Worm (Caenorhabditis elegans) whole organism, young adult: ENCODE results near the gene T25C12.3.

Experiments
- C17E4.6 ChIP-seq: fragments of 200-800 bp; sonication (Bioruptor generic); IDR thresholded peaks from 2 replicates; pipeline ENCODE4 v1.3.6; 2022; ENCODE audit warnings: missing genetic modification reagents, missing genetic modification characterization, missing compliant biosample characterization
- D2030.7 ChIP-seq: fragments of 200-800 bp; sonication (Bioruptor generic); IDR thresholded peaks from 2 replicates; pipeline ENCODE4 v1.3.6; 2022; ENCODE audit warnings: missing genetic modification reagents, missing genetic modification characterization, missing compliant biosample characterization
- F23B12.7 ChIP-seq: sonication (generic microtip); optimal IDR thresholded peaks from 2 replicates; lab custom pipeline; 2017; ENCODE audit warnings: missing genetic modification characterization, mild to moderate bottlenecking, missing compliant biosample characterization, antibody characterized with exemption, moderate library complexity; ENCODE audit not compliant: insufficient read depth
- F49E8.2 ChIP-seq: sonication (generic microtip); optimal IDR thresholded peaks from 3 replicates; lab custom pipeline; 2017; ENCODE audit warnings: missing genetic modification characterization, mild to moderate bottlenecking, missing compliant biosample characterization, antibody characterized with exemption, moderate library complexity; ENCODE audit not compliant: insufficient read depth
- Y53F4B.3 ChIP-seq: fragments of 200-800 bp; sonication (Bioruptor generic); IDR thresholded peaks from 2 replicates; pipeline ENCODE4 v1.3.6; 2022; ENCODE audit warnings: missing genetic modification reagents, missing genetic modification characterization, missing compliant biosample characterization
- aptf-3 ChIP-seq: fragments of 200-800 bp; sonication (Bioruptor generic); IDR thresholded peaks from 2 replicates; pipeline ENCODE4 v1.3.6; 2022; ENCODE audit warnings: missing genetic modification characterization, missing compliant biosample characterization
- attf-6 ChIP-seq: fragments of 200-800 bp; sonication (Bioruptor generic); IDR thresholded peaks from 2 replicates; pipeline ENCODE4 v1.3.6; 2022; ENCODE audit warnings: missing genetic modification reagents, missing genetic modification characterization, missing compliant biosample characterization
- ccch-3 ChIP-seq: fragments of 200-800 bp; sonication (Bioruptor generic); optimal IDR thresholded peaks from 2 replicates; lab custom pipeline; 2018; ENCODE audit warnings: mild to moderate bottlenecking, missing genetic modification characterization, missing compliant biosample characterization
- cebp-1 ChIP-seq, 2 experiments: fragments of 200-800 bp in 1 of 2; sonication (Bioruptor generic) in 1 of 2; sonication (generic microtip) in 1 of 2; IDR thresholded peaks in 1 of 2; optimal IDR thresholded peaks in 1 of 2; 2 replicates each; pipeline versions ENCODE4 v1.3.6 to Lab custom; 2017 to 2022; ENCODE audit warnings: missing compliant biosample characterization in 2 of 2, missing genetic modification characterization in 2 of 2, mild to moderate bottlenecking in 1 of 2, missing genetic modification reagents in 1 of 2, moderate library complexity in 1 of 2
- ceh-40 ChIP-seq: fragments of 200-800 bp; sonication (Bioruptor generic); IDR thresholded peaks from 2 replicates; pipeline ENCODE4 v1.3.6; 2022; ENCODE audit warnings: missing genetic modification characterization, missing compliant biosample characterization
- ceh-58 ChIP-seq: fragments of 200-800 bp; sonication (Bioruptor generic); IDR thresholded peaks from 2 replicates; pipeline ENCODE4 v1.3.6; 2022; ENCODE audit warnings: missing genetic modification characterization, missing compliant biosample characterization
- ceh-79 ChIP-seq: sonication (generic microtip); optimal IDR thresholded peaks from 2 replicates; lab custom pipeline; 2017; ENCODE audit warnings: mild to moderate bottlenecking, missing genetic modification characterization, missing compliant biosample characterization
- ceh-91 ChIP-seq: fragments of 200-800 bp; sonication (Bioruptor generic); IDR thresholded peaks from 2 replicates; pipeline ENCODE4 v1.3.6; 2022; ENCODE audit warnings: missing genetic modification reagents, missing genetic modification characterization, missing compliant biosample characterization
- dox-1 ChIP-seq: fragments of 200-800 bp; sonication (Bioruptor generic); IDR thresholded peaks from 2 replicates; pipeline ENCODE4 v1.3.6; 2022; ENCODE audit warnings: missing genetic modification reagents, missing genetic modification characterization, missing compliant biosample characterization
- egl-18 ChIP-seq: fragments of 200-800 bp; sonication (Bioruptor generic); IDR thresholded peaks from 2 replicates; pipeline ENCODE4 v1.3.6; 2022; ENCODE audit warnings: missing genetic modification reagents, missing genetic modification characterization, missing compliant biosample characterization
- egl-44 ChIP-seq: fragments of 200-800 bp; sonication (Bioruptor generic); IDR thresholded peaks from 2 replicates; pipeline ENCODE4 v1.3.6; 2022; ENCODE audit warnings: missing genetic modification reagents, missing genetic modification characterization, missing compliant biosample characterization
- ets-4 ChIP-seq: fragments of 200-800 bp; sonication (Bioruptor generic); optimal IDR thresholded peaks from 2 replicates; lab custom pipeline; 2018; ENCODE audit warnings: mild to moderate bottlenecking, missing genetic modification characterization, missing compliant biosample characterization
- let-526 ChIP-seq: fragments of 200-800 bp; sonication (Bioruptor generic); IDR thresholded peaks from 2 replicates; pipeline ENCODE4 v1.3.6; 2022; ENCODE audit warnings: missing genetic modification reagents, missing genetic modification characterization, missing compliant biosample characterization
- lin-35 ChIP-seq, 3 experiments: fragments of 150-350 bp in 2 of 3; sonication (generic microtip) in 1 of 3; optimal IDR thresholded peaks; 2 replicates each; lab custom pipeline; 2014 to 2018; ENCODE audit warnings: missing biosample characterization in 3 of 3, missing genetic modification characterization in 3 of 3, missing genetic modification reagents in 3 of 3
- lsl-1 ChIP-seq: fragments of 200-800 bp; sonication (Bioruptor generic); optimal IDR thresholded peaks from 2 replicates; lab custom pipeline; 2018; ENCODE audit warnings: mild to moderate bottlenecking, missing genetic modification characterization, moderate library complexity, missing compliant biosample characterization
- madf-10 ChIP-seq: sonication (generic microtip); optimal IDR thresholded peaks from 2 replicates; lab custom pipeline; 2016; ENCODE audit warnings: mild to moderate bottlenecking, missing genetic modification characterization, missing compliant biosample characterization
- madf-6 ChIP-seq: fragments of 200-800 bp; sonication (Bioruptor generic); IDR thresholded peaks from 2 replicates; pipeline ENCODE4 v1.3.6; 2022; ENCODE audit warnings: missing genetic modification reagents, missing genetic modification characterization, missing compliant biosample characterization
- mel-28 ChIP-seq: sonication (generic microtip); optimal IDR thresholded peaks from 2 replicates; lab custom pipeline; 2016; ENCODE audit warnings: borderline replicate concordance, mild to moderate bottlenecking, missing genetic modification characterization, missing compliant biosample characterization
- mes-4 ChIP-seq: sonication (generic microtip); optimal IDR thresholded peaks from 2 replicates; lab custom pipeline; 2016; ENCODE audit warnings: missing genotype, missing genetic modification characterization, missing compliant biosample characterization
- mxl-1 ChIP-seq: sonication (generic microtip); optimal IDR thresholded peaks from 2 replicates; lab custom pipeline; 2016; ENCODE audit warnings: missing genetic modification characterization, missing compliant biosample characterization
- nhr-80 ChIP-seq: sonication (generic microtip); optimal IDR thresholded peaks from 2 replicates; lab custom pipeline; 2016; ENCODE audit warnings: missing genetic modification characterization, missing compliant biosample characterization
- nhr-90 ChIP-seq: sonication (generic microtip); optimal IDR thresholded peaks from 2 replicates; lab custom pipeline; 2016; ENCODE audit warnings: missing genotype, mild to moderate bottlenecking, missing genetic modification characterization, missing compliant biosample characterization
- pbrm-1 ChIP-seq: fragments of 200-800 bp; sonication (Bioruptor generic); IDR thresholded peaks from 2 replicates; pipeline ENCODE4 v1.3.6; 2022; ENCODE audit warnings: missing genetic modification reagents, missing genetic modification characterization, missing compliant biosample characterization
- rcor-1 ChIP-seq: fragments of 200-800 bp; sonication (Bioruptor generic); IDR thresholded peaks from 2 replicates; pipeline ENCODE4 v1.3.6; 2022; ENCODE audit warnings: missing genetic modification reagents, missing genetic modification characterization, missing compliant biosample characterization
- sdz-38 ChIP-seq: sonication (generic microtip); optimal IDR thresholded peaks from 2 replicates; lab custom pipeline; 2016; ENCODE audit warnings: missing genotype, missing genetic modification characterization, missing compliant biosample characterization
- snpc-1.1 ChIP-seq: sonication (generic microtip); optimal IDR thresholded peaks from 2 replicates; lab custom pipeline; 2017; ENCODE audit warnings: missing genetic modification characterization, mild to moderate bottlenecking, missing compliant biosample characterization, antibody characterized with exemption, moderate library complexity, missing genotype, missing genetic modification reagents; ENCODE audit not compliant: insufficient read depth
- snpc-1.3 ChIP-seq: sonication (generic microtip); optimal IDR thresholded peaks from 2 replicates; lab custom pipeline; 2017; ENCODE audit warnings: missing genetic modification characterization, mild to moderate bottlenecking, missing compliant biosample characterization, antibody characterized with exemption, moderate library complexity, missing genotype, missing genetic modification reagents; ENCODE audit not compliant: insufficient read depth
- snpc-3.4 ChIP-seq: sonication (generic microtip); optimal IDR thresholded peaks from 2 replicates; lab custom pipeline; 2017; ENCODE audit warnings: missing genetic modification characterization, mild to moderate bottlenecking, missing compliant biosample characterization, antibody characterized with exemption, moderate library complexity, missing genotype, missing genetic modification reagents
- somi-1 ChIP-seq: fragments of 200-800 bp; sonication (Bioruptor generic); optimal IDR thresholded peaks from 2 replicates; lab custom pipeline; 2018; ENCODE audit warnings: mild to moderate bottlenecking, missing genetic modification characterization, missing compliant biosample characterization
- tbx-9 ChIP-seq: sonication (generic microtip); optimal IDR thresholded peaks from 2 replicates; lab custom pipeline; 2016; ENCODE audit warnings: borderline replicate concordance, missing genetic modification characterization, inconsistent platforms, missing compliant biosample characterization
- zfh-2 ChIP-seq: fragments of 200-800 bp; sonication (Bioruptor generic); conservative IDR thresholded peaks from 2 replicates; pipeline ENCODE4 v1.3.6; 2022; ENCODE audit warnings: missing genetic modification reagents, missing genetic modification characterization, missing compliant biosample characterization
- ztf-18 ChIP-seq: sonication (generic microtip); optimal IDR thresholded peaks from 2 replicates; lab custom pipeline; 2016; ENCODE audit warnings: missing genotype, mild to moderate bottlenecking, missing genetic modification characterization, missing compliant biosample characterization
- ztf-3 ChIP-seq: fragments of 200-800 bp; sonication (Bioruptor generic); optimal IDR thresholded peaks from 2 replicates; lab custom pipeline; 2018; ENCODE audit warnings: mild to moderate bottlenecking, missing genetic modification characterization, missing compliant biosample characterization
- ztf-6 ChIP-seq: fragments of 200-800 bp; sonication (Bioruptor generic); IDR thresholded peaks from 2 replicates; pipeline ENCODE4 v1.3.6; 2022; ENCODE audit warnings: missing genetic modification reagents, missing genetic modification characterization, missing compliant biosample characterization

T25C12.3 gene

DNA sequence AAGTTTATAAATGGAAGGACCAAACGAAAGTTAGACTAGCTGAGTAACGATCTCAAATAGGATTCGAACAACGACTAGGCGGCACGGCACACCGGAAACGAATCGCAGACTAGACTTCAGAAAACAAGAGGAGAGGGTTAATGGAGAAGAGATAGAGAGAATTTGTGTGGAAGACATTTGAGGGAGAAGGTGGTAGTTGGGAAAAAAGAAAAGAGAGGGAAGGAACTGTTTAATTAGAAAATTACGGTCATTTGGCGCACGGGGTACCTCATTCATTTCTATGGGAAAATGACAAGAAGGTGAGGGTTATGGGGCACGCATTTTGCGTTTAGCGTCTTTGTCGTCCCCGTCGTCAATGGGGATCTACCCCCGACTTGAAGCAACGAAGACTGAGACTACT is 45.6 kb downstream of the T25C12.3 start, which contains the start of gene F48C5.2:
TSS of gene F48C5.2 (minus strand) at position 101 of the 400 bp plus-strand sequence.
- TF ChIP-seq attf-6 (GFP tag; lab: Robert Waterston, UW) (no peak), C17E4.6 (GFP tag; lab: Robert Waterston, UW) (no peak), ztf-18 (tag; lab: Kevin White, UChicago) (no peak), lin-35 (GFP tag; optimal IDR thresholded peaks at IDR 0.05; lab: Kevin White, UChicago) (no peak), ztf-6 (GFP tag; lab: Robert Waterston, UW) (no peak), mes-4 (tag; lab: Kevin White, UChicago) (no peak), egl-44 (no peak)

DNA sequence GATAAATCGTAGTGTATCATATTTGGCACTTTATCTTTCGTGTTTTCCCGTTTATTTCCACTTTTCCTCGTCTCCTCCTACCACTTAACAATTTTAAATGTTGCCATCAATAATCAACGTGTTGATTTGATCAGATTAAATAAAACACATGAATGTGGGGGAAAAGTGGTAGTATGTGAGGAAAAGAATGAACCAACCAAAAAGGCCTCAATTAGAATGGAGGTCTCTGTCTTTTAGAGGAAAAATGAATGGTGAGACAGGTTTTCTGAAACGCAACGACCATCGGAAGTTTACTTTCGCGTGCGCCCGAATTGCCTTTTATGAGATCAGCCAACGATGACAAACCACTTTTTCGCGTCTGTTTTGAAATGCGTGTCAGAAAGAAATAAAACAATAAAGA is 47.5 kb downstream of the T25C12.3 start:
- TF ChIP-seq snpc-1.3 (tag; lab: Kevin White, UChicago) (no peak), Y53F4B.3 (no peak), let-526 (GFP tag; lab: Robert Waterston, UW) (no peak), F49E8.2 (tag; lab: Kevin White, UChicago) (no peak)

DNA sequence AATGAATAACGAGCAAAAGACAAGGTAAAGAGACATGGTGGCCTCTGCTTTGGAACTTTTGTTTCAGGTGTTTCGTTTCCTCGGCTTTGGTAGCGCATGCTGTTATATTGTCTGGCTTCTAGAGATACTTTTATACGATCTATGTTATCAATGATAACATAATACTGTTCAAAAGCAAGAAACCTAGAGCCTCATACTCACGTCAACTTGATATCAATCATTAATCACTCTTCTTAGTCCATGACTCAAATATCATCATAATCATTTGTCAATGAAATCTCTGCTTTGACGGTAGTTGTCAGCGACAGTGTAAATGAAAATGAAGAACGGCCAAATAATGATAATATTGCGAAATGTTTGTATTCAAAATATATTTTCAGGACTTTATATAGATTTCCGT is 49.5 kb downstream of the T25C12.3 start:
- TF ChIP-seq D2030.7 (GFP tag; lab: Robert Waterston, UW) (no peak), somi-1 (GFP tag; lab: Kevin White, UChicago) (peak; percentile 7)

DNA sequence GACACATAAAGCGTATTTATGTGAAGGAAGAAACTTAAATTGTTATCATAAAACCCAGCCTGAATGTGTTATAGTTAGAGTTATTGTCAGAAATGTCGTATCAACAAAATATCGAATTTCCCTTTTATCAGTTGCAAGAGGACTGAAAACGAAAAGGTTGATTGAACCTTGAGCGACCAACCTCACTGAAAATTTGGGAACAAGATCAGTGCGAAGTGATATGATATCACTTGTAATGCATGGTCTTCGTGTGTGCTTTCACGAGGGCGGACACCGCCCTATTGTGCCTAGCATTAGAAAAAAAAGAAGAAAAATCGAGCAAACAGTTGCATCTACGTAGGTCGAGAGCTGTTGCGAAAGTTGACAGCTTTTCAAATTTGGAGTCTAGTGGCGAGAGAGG is 52.1 kb downstream of the T25C12.3 start:
- TF ChIP-seq egl-44 (no peak), sdz-38 (tag; lab: Kevin White, UChicago) (no peak), ceh-58 (GFP tag; lab: Robert Waterston, UW) (no peak), dox-1 (GFP tag; lab: Robert Waterston, UW) (peak; percentile 29; the same call in 1 of the 2 replicates), madf-10 (tag; lab: Kevin White, UChicago) (no peak), tbx-9 (tag; lab: Kevin White, UChicago) (no peak), mel-28 (tag; lab: Kevin White, UChicago) (no peak), F23B12.7 (tag; lab: Kevin White, UChicago) (no peak), snpc-3.4 (tag; lab: Kevin White, UChicago) (no peak), egl-18 (GFP tag; lab: Robert Waterston, UW) (no peak), ztf-6 (GFP tag; lab: Robert Waterston, UW) (no peak), ets-4 (GFP tag; lab: Kevin White, UChicago) (peak; percentile 43), pbrm-1 (0 out of 2 replicates have a peak, but pooled peaks have one; percentile 24), rcor-1 (GFP tag; lab: Robert Waterston, UW) (no peak), cebp-1 (GFP tag; IDR thresholded peaks at IDR 0.05; lab: Robert Waterston, UW) (no peak), cebp-1 (tag; optimal IDR thresholded peaks at IDR 0.05; lab: Kevin White, UChicago) (peak; percentile 72), lsl-1 (GFP tag; lab: Kevin White, UChicago) (no peak), nhr-80 (tag; lab: Kevin White, UChicago) (peak; percentile 85)

DNA sequence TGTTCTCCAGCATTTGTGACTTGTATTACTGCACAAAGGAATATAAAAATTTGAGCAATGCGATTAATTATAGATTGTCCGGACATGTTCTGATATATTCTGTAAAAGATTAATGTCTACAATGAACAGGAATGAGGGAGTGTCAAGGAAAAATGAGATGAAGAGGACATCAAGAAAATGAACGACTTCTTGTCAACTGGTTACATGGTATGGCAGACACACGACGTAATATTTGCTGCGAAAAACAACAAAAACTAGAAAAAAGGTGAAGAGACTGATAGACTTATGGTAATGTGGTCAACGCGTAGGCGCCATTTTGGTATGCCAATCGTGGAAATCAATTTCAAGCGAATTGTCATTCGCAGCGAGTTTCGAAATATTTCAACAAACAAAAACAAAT is 53.3 kb downstream of the T25C12.3 start, which contains the start of gene igeg-2:
TSS of gene igeg-2 (minus strand) at position 101 of the 400 bp plus-strand sequence.
- TF ChIP-seq madf-6 (GFP tag; lab: Robert Waterston, UW), result no peak
- TF ChIP-seq ceh-40 (GFP tag; lab: Robert Waterston, UW), result no peak
- TF ChIP-seq egl-44, result no peak
- no peak for TF ChIP-seq zfh-2 (GFP tag; lab: Robert Waterston, UW)
- no peak for TF ChIP-seq snpc-1.1 (tag; lab: Kevin White, UChicago)
- no peak for TF ChIP-seq ztf-3 (GFP tag; lab: Kevin White, UChicago)
- no peak for TF ChIP-seq nhr-90 (tag; lab: Kevin White, UChicago)
- no peak for TF ChIP-seq dox-1 (GFP tag; lab: Robert Waterston, UW)
- no peak for TF ChIP-seq aptf-3 (GFP tag; lab: Robert Waterston, UW)
- TF ChIP-seq ccch-3 (GFP tag; lab: Kevin White, UChicago), result no peak
- TF ChIP-seq mxl-1 (tag; lab: Kevin White, UChicago), result no peak
- TF ChIP-seq cebp-1 (GFP tag; IDR thresholded peaks at IDR 0.05; lab: Robert Waterston, UW), result no peak
- no peak for TF ChIP-seq cebp-1 (tag; optimal IDR thresholded peaks at IDR 0.05; lab: Kevin White, UChicago)
- TF ChIP-seq ceh-79 (tag; lab: Kevin White, UChicago), result no peak
- TF ChIP-seq ceh-91 (GFP tag; lab: Robert Waterston, UW), result no peak
- TF ChIP-seq, all 124 proteins: peak for 0
